Worm (Caenorhabditis elegans): ENCODE results near the gene egrh-2.

Gene egrh-2

DNA sequence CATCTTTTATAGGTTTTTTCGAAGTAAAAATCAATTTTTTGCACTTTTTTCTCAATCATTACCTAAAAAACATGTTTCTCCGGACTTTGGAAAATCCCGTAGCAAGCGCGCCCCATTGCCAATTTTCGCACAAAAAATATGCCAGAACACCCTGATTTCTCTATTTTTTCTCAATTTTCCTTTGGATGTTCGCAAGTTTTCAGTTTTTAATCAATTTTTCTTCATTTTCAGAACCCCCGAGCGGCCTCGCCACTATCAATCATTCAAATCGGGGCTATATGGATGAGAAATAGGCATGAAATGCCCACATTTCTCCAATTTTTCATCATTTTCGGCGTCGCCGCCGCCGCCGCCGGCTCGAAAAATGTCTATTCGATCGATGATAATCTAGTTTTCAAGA, 31.0 kb downstream of the egrh-2 start, which contains the start of gene plx-1:
Gene plx-1, plus strand, starts transcription at position 301 of the 400 bp plus-strand sequence.
- TF ChIP-seq unc-55 (GFP tag; optimal IDR thresholded peaks at IDR 0.05) = no peak
- no peak for TF ChIP-seq ceh-2 (tag; optimal IDR thresholded peaks at IDR 0.05)
- no peak for TF ChIP-seq sox-2 (GFP tag; IDR thresholded peaks at IDR 0.05)
- TF ChIP-seq unc-42 (tag; optimal IDR thresholded peaks at IDR 0.05) = no peak
- no peak for TF ChIP-seq che-1 (tag; optimal IDR thresholded peaks at IDR 0.05)
- TF ChIP-seq ceh-22 (tag; optimal IDR thresholded peaks at IDR 0.05) = no peak
- no peak for TF ChIP-seq K02D7.2 (tag; optimal IDR thresholded peaks at IDR 0.05)

DNA sequence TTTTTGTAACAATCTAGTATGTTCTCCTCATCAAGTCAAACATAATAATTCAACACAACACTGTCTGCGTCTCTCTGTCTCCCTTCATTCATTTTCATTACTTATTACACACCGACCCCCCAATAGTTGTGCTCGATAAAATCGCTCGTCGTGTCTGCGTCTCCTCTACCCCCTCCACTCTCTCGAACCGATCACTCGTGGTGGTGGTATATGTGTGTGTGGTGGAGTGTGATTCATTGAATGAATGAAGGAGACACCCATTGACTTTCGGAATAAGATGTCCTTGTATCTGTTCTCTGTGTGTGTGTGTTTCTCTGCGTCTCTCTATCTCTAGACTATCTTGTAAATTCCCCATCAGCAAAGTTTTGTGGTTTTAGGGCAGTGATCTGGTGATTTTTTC, 32.4 kb downstream of the egrh-2 start:
- TF ChIP-seq ets-4 (tag; optimal IDR thresholded peaks at IDR 0.05) = no peak
- peak; percentile 82 for TF ChIP-seq nfya-1 (tag; optimal IDR thresholded peaks at IDR 0.05)
- peak; percentile 45 for TF ChIP-seq unc-55 (GFP tag; optimal IDR thresholded peaks at IDR 0.05)
- TF ChIP-seq ceh-34 (tag; optimal IDR thresholded peaks at IDR 0.05) = peak; percentile 2
- no peak for TF ChIP-seq ceh-24 (tag; optimal IDR thresholded peaks at IDR 0.05)
- no peak for TF ChIP-seq unc-86 (tag; optimal IDR thresholded peaks at IDR 0.05)
- TF ChIP-seq unc-3 (GFP tag; conservative IDR thresholded peaks at IDR 0.05) = no peak
- no peak for TF ChIP-seq unc-3 (tag; optimal IDR thresholded peaks at IDR 0.05)
- TF ChIP-seq ceh-18 (tag; optimal IDR thresholded peaks at IDR 0.05) = peak; percentile 55
- TF ChIP-seq dve-1 (tag; optimal IDR thresholded peaks at IDR 0.05) = peak; percentile 36
- peak; percentile 61 for TF ChIP-seq tbx-2 (tag; optimal IDR thresholded peaks at IDR 0.05)
- TF ChIP-seq rnt-1 (tag; optimal IDR thresholded peaks at IDR 0.05) = peak; percentile 92
- peak; percentile 18 for TF ChIP-seq pat-9 (tag; optimal IDR thresholded peaks at IDR 0.05)
- TF ChIP-seq nhr-232 (tag; optimal IDR thresholded peaks at IDR 0.05) = no peak
- TF ChIP-seq hlh-30 (tag; optimal IDR thresholded peaks at IDR 0.05; ENCODE audit: insufficient read depth) = peak; percentile 90
- no peak for TF ChIP-seq ceh-48 (tag; optimal IDR thresholded peaks at IDR 0.05)
- TF ChIP-seq ceh-31 (tag; optimal IDR thresholded peaks at IDR 0.05) = peak; percentile 62

DNA sequence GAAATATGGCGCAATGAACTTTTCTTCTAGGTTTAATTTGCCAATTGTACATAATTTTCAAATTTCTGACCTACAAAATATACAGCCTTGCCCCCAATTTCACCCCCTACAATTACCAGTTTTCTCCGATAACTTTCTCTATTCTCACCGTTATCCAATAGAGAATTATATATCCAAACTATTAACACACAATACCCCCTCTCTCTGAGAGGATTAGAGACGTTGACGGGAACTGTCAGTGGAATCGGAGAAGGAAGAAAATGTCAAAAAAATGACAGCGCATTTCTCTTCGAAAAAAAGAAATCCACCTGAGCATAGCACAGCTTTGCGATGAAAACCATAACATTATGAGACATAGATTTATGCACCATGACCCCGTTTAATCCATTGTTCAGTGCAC, 37.1 kb downstream of the egrh-2 start:
- TF ChIP-seq ceh-9 (tag; optimal IDR thresholded peaks at IDR 0.05) (no peak), fax-1 (tag; optimal IDR thresholded peaks at IDR 0.05) (no peak), K09A11.1 (tag; optimal IDR thresholded peaks at IDR 0.05; ENCODE audit: insufficient read depth) (no peak), T23F11.4 (GFP tag; optimal IDR thresholded peaks at IDR 0.05) (no peak), npax-4 (tag; optimal IDR thresholded peaks at IDR 0.05) (no peak), ceh-30 (tag; optimal IDR thresholded peaks at IDR 0.05) (no peak), unc-55 (GFP tag; optimal IDR thresholded peaks at IDR 0.05) (no peak), K02D7.2 (tag; optimal IDR thresholded peaks at IDR 0.05) (no peak), Y22D7AL.16 (tag; optimal IDR thresholded peaks at IDR 0.05) (no peak), fkh-6 (tag; optimal IDR thresholded peaks at IDR 0.05) (no peak), C08G9.2 (tag; optimal IDR thresholded peaks at IDR 0.05) (no peak), ceh-14 (tag; optimal IDR thresholded peaks at IDR 0.05) (no peak), ceh-18 (tag; optimal IDR thresholded peaks at IDR 0.05) (no peak), lim-6 (tag; optimal IDR thresholded peaks at IDR 0.05) (no peak)

DNA sequence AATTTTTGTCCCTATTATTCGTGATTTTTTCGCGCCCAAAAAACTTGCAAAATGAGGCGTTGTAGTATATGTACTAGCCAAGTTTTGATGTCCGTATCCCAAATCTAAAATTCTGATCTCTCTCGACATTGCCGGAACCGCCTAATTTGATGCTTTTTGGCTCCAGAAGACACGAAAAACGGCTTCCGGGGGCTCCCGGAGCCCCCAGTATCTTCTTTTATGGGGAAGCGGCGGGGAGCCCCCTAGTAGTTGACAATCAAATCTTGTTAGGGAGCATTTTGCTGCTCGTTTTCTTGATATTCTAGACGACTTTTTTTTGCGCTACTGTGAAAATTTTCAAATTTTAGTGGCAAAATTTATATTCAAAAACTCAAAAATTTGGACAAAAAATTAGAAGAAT, 38.7 kb downstream of the egrh-2 start:
- no peak for TF ChIP-seq pqm-1 (tag; optimal IDR thresholded peaks at IDR 0.05)
- no peak for TF ChIP-seq nhr-232 (tag; optimal IDR thresholded peaks at IDR 0.05)
- peak; percentile 65 for TF ChIP-seq unc-42 (tag; optimal IDR thresholded peaks at IDR 0.05)
- TF ChIP-seq pha-4 (tag; optimal IDR thresholded peaks at IDR 0.05) = no peak

Measured in whole organism, late embryonic.